Worm (Caenorhabditis elegans): ENCODE data around the gene unc-82.

- no peak for TF ChIP-seq dmd-6 (GFP tag; IDR thresholded peaks at IDR 0.05)
- no peak for TF ChIP-seq hlh-30 (tag; optimal IDR thresholded peaks at IDR 0.05; ENCODE audit: insufficient read depth)
- TF ChIP-seq egl-27 (tag; optimal IDR thresholded peaks at IDR 0.05), result no peak
- no peak for TF ChIP-seq lin-39 (tag; optimal IDR thresholded peaks at IDR 0.05)
- no peak for TF ChIP-seq nhr-11 (tag; optimal IDR thresholded peaks at IDR 0.05)
- TF ChIP-seq nhr-76 (tag; optimal IDR thresholded peaks at IDR 0.05), result no peak
- TF ChIP-seq mdl-1 (tag; optimal IDR thresholded peaks at IDR 0.05), result no peak
Observed at ce11 chrIV:7445995-7446394, 21.7 kb downstream of the unc-82 start, which contains the start of gene B0496.1.
